Worm (Caenorhabditis elegans) whole organism, L4/young adult: ENCODE measurements around the gene lys-1.

Experiments used
- dao-5 ChIP-seq: sonication (generic microtip); optimal IDR thresholded peaks from 2 replicates; lab custom pipeline; 2016; ENCODE audit warnings: missing genotype, missing genetic modification characterization, moderate library complexity, missing compliant biosample characterization
- him-1 ChIP-seq: sonication (generic microtip); optimal IDR thresholded peaks from 2 replicates; lab custom pipeline; 2016; ENCODE audit warnings: missing genotype, missing genetic modification reagents, missing genetic modification characterization, missing compliant biosample characterization

DNA sequence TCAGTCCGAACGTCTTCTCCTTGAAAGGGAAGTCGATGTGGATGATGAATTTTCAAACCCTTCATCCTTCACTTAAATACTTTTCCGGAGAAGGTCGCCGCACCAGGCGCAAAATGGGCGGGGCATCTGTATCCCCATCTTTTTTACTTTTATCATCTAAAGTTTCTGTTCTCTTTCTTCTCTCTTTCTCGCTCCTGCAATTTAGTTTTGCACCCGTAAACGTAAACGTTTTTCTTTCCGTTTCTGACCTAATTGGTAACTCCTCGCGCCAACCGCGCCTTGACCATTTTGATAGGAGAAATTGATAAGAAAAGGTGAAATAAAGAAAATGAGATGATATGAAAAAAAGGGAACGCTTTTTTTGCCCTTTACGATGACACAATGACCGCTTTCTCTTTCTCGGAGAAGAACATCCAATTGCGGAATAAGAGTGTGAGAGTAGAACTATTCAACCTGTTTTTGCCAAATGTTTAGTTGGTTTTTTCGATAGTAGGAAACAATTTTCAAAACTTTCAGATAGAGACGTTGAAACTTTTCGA lies 15.2 kb downstream of the lys-1 start, which contains the start of gene col-149:
- no peak for TF ChIP-seq him-1 (tag; lab: Kevin White, UChicago)
- TF ChIP-seq dao-5 (tag; lab: Kevin White, UChicago): no peak
